Worm (Caenorhabditis elegans): Measurements from ENCODE around the gene kvs-4.

kvs-4 gene

DNA sequence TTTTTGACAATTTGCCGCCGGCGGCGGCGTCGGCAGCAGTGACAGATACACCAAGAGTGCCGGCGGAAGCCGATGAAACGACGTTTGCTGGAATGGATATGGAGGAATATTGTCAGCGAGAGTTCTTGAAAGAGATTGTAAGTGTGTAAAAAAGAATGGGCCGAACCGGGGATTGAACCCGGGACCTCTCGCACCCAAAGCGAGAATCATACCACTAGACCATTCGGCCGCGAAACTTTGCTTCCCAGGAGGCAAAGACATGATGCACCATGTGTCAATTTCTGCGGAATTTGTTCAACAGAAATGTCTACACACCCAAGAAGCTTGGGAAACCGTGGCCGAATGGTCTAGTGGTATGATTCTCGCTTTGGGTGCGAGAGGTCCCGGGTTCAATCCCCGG is 54.3 kb downstream of the kvs-4 start (continued):
- TF ChIP-seq hsf-1 (GFP tag; IDR thresholded peaks at IDR 0.05) (peak; percentile 39; the same call in 1 of the 2 replicates), madf-8 (GFP tag; conservative IDR thresholded peaks at IDR 0.05) (peak; percentile 32; the same call in 1 of the 2 replicates), lir-1 (GFP tag; conservative IDR thresholded peaks at IDR 0.05) (peak; percentile 70), let-526 (GFP tag; IDR thresholded peaks at IDR 0.05) (peak; percentile 73; the same call in 1 of the 2 replicates), madf-10 (tag; optimal IDR thresholded peaks at IDR 0.05) (peak; percentile 74), nfyb-1 (GFP tag; IDR thresholded peaks at IDR 0.05) (peak; percentile 93), dpff-1 (tag; optimal IDR thresholded peaks at IDR 0.05) (no peak), Y56A3A.18 (GFP tag; IDR thresholded peaks at IDR 0.05) (peak; percentile 92), ztf-28 (GFP tag; IDR thresholded peaks at IDR 0.05) (0 out of 2 replicates have a peak, but pooled peaks have one; percentile 20), nhr-120 (GFP tag; IDR thresholded peaks at IDR 0.05) (no peak), madf-3 (GFP tag; IDR thresholded peaks at IDR 0.05) (peak; percentile 67; the same call in 1 of the 2 replicates), unc-130 (GFP tag; optimal IDR thresholded peaks at IDR 0.05) (peak; percentile 19), F52B5.7 (tag; optimal IDR thresholded peaks at IDR 0.05) (peak; percentile 30), nfya-1 (tag; optimal IDR thresholded peaks at IDR 0.05; ENCODE audit: borderline replicate concordance, insufficient read depth) (no peak), F49E8.2 (tag; optimal IDR thresholded peaks at IDR 0.05; ENCODE audit: insufficient read depth) (peak; percentile 68), sea-2 (GFP tag; IDR thresholded peaks at IDR 0.05) (no peak), madf-6 (GFP tag; IDR thresholded peaks at IDR 0.05) (peak; percentile 76), tbp1 (GFP tag; optimal IDR thresholded peaks at IDR 0.05) (peak; percentile 99), aptf-3 (GFP tag; IDR thresholded peaks at IDR 0.05) (peak; percentile 94), him-1 (tag; optimal IDR thresholded peaks at IDR 0.05) (peak; percentile 61), tlf-1 (GFP tag; optimal IDR thresholded peaks at IDR 0.05) (peak; percentile 1), somi-1 (GFP tag; optimal IDR thresholded peaks at IDR 0.05) (peak; percentile 40), ZK185.1 (tag; optimal IDR thresholded peaks at IDR 0.05; ENCODE audit: poor library complexity, severe bottlenecking) (peak; percentile 93), F39B2.1 (GFP tag; IDR thresholded peaks at IDR 0.05) (0 out of 2 replicates have a peak, but pooled peaks have one; percentile 6), aptf-2 (GFP tag; conservative IDR thresholded peaks at IDR 0.05) (peak; percentile 93), repo-1 (tag; optimal IDR thresholded peaks at IDR 0.05) (peak; percentile 78), lag-1 (GFP tag; IDR thresholded peaks at IDR 0.05) (no peak), ceh-100 (GFP tag; IDR thresholded peaks at IDR 0.05) (peak; percentile 87), hlh-26 (GFP tag; conservative IDR thresholded peaks at IDR 0.05) (no peak), F10E7.11 (tag; optimal IDR thresholded peaks at IDR 0.05) (no peak), B0035.1 (tag; optimal IDR thresholded peaks at IDR 0.05) (peak; percentile 66), hlh-12 (tag; optimal IDR thresholded peaks at IDR 0.05) (no peak), Y53F4B.3 (GFP tag; IDR thresholded peaks at IDR 0.05) (peak; percentile 70), lin-40 (tag; optimal IDR thresholded peaks at IDR 0.05) (peak; percentile 94), snpc-4 (GFP tag; optimal IDR thresholded peaks at IDR 0.05) (peak; percentile 69), snpc-4 (tag; optimal IDR thresholded peaks at IDR 0.05) (peak in 3 of 4 experiments; percentile 69 to 81 (median 79)), ceh-27 (GFP tag; optimal IDR thresholded peaks at IDR 0.05) (peak; percentile 73), fkh-3 (tag; optimal IDR thresholded peaks at IDR 0.05) (no peak), egl-18 (GFP tag; IDR thresholded peaks at IDR 0.05) (peak; percentile 77; the same call in 1 of the 2 replicates), F57C9.4 (tag; optimal IDR thresholded peaks at IDR 0.05) (no peak), hmg-1.2 (GFP tag; IDR thresholded peaks at IDR 0.05) (peak; percentile 91), ceh-58 (GFP tag; IDR thresholded peaks at IDR 0.05) (0 out of 2 replicates have a peak, but pooled peaks have one; percentile 66), ztf-18 (tag; optimal IDR thresholded peaks at IDR 0.05) (peak; percentile 67), F33H1.4 (GFP tag; IDR thresholded peaks at IDR 0.05) (peak; percentile 61), akir-1 (GFP tag; optimal IDR thresholded peaks at IDR 0.05) (no peak), egrh-3 (GFP tag; IDR thresholded peaks at IDR 0.05) (0 out of 2 replicates have a peak, but pooled peaks have one; percentile 18), T07F8.4 (tag; optimal IDR thresholded peaks at IDR 0.05) (peak; percentile 54), B0019.2 (GFP tag; conservative IDR thresholded peaks at IDR 0.05) (no peak)
